Fruit fly (Drosophila melanogaster): ENCODE measurements around the gene Setd3.

Gene Setd3

dm6 chrX:6985182-6985851, 16.8 kb upstream of the Setd3 start (continued):
- no peak for TF ChIP-seq zf30C (GFP tag; optimal IDR thresholded peaks at IDR 0.05)
- TF ChIP-seq oc (tag; optimal IDR thresholded peaks at IDR 0.05) = peak; percentile 73
- peak; percentile 92 for TF ChIP-seq CG18262 (tag; optimal IDR thresholded peaks at IDR 0.05)
- no peak for TF ChIP-seq Taf1 (GFP tag; IDR thresholded peaks at IDR 0.05)
- peak; percentile 6 for TF ChIP-seq cato (GFP tag; optimal IDR thresholded peaks at IDR 0.05; ENCODE audit: borderline replicate concordance)
- no peak for TF ChIP-seq br (optimal IDR thresholded peaks at IDR 0.05)
- peak; percentile 44 for TF ChIP-seq Dek (tag; optimal IDR thresholded peaks at IDR 0.05)
- TF ChIP-seq gcm (GFP tag; optimal IDR thresholded peaks at IDR 0.05) = peak; percentile 77
- peak; percentile 41 for TF ChIP-seq zen (tag; optimal IDR thresholded peaks at IDR 0.05)
- no peak for TF ChIP-seq klu (GFP tag; IDR thresholded peaks at IDR 0.05)
- peak; percentile 76 for TF ChIP-seq CG12236 (GFP tag; optimal IDR thresholded peaks at IDR 0.05)
- peak; percentile 83 for TF ChIP-seq pfk (GFP tag; optimal IDR thresholded peaks at IDR 0.05)
- TF ChIP-seq ash1 (GFP tag; optimal IDR thresholded peaks at IDR 0.05) = no peak
- no peak for TF ChIP-seq CG8478 (optimal IDR thresholded peaks at IDR 0.05)
- no peak for TF ChIP-seq sug (tag; optimal IDR thresholded peaks at IDR 0.05)
- peak; percentile 68 for TF ChIP-seq gro (GFP tag; optimal IDR thresholded peaks at IDR 0.05)
- TF ChIP-seq tup (GFP tag; optimal IDR thresholded peaks at IDR 0.05) = peak; percentile 54
- TF ChIP-seq CG2875 (GFP tag; optimal IDR thresholded peaks at IDR 0.05) = peak; percentile 69
- no peak for TF ChIP-seq toy (GFP tag; IDR thresholded peaks at IDR 0.05)
- TF ChIP-seq Tbp (GFP tag; optimal IDR thresholded peaks at IDR 0.05) = no peak
- TF ChIP-seq wdn (GFP tag; IDR thresholded peaks at IDR 0.05) = peak; percentile 40; the same call in 1 of the 2 replicates
- TF ChIP-seq tll (GFP tag; optimal IDR thresholded peaks at IDR 0.05) = no peak
- peak; percentile 73 for TF ChIP-seq CHES-1-like (GFP tag; optimal IDR thresholded peaks at IDR 0.05)
- TF ChIP-seq sisA (GFP tag; IDR thresholded peaks at IDR 0.05) = peak; percentile 77
- TF ChIP-seq HHEX (GFP tag; optimal IDR thresholded peaks at IDR 0.05) = peak; percentile 40
- 0 out of 2 replicates have a peak, but pooled peaks have one; percentile 34 for TF ChIP-seq crol (GFP tag; IDR thresholded peaks at IDR 0.05)
- peak; percentile 71 for TF ChIP-seq zfh2 (GFP tag; optimal IDR thresholded peaks at IDR 0.05)
- peak; percentile 86 for TF ChIP-seq bbx (GFP tag; IDR thresholded peaks at IDR 0.05; ENCODE audit: partially characterized antibody)
- TF ChIP-seq rib (GFP tag; IDR thresholded peaks at IDR 0.05) = no peak
- TF ChIP-seq hth (optimal IDR thresholded peaks at IDR 0.05) = no peak
- no peak; the same call in 2 of the 3 replicates for TF ChIP-seq mld (GFP tag; IDR thresholded peaks at IDR 0.05; ENCODE audit: partially characterized antibody)
- no peak for TF ChIP-seq emc (GFP tag; optimal IDR thresholded peaks at IDR 0.05)
- TF ChIP-seq Camta (GFP tag; optimal IDR thresholded peaks at IDR 0.05) = peak; percentile 80
- peak; percentile 72 for TF ChIP-seq Drgx (GFP tag; IDR thresholded peaks at IDR 0.05)
- no peak for TF ChIP-seq ac (GFP tag; optimal IDR thresholded peaks at IDR 0.05)
- no peak for TF ChIP-seq CG17912 (GFP tag; optimal IDR thresholded peaks at IDR 0.05)
- peak; percentile 69; the same call in 2 of the 3 replicates for TF ChIP-seq dysf (GFP tag; IDR thresholded peaks at IDR 0.05)
- TF ChIP-seq HLH3B (GFP tag; IDR thresholded peaks at IDR 0.05) = peak; percentile 74
- TF ChIP-seq gce (GFP tag; IDR thresholded peaks at IDR 0.05) = peak; percentile 73
- no peak for TF ChIP-seq NFAT (GFP tag; IDR thresholded peaks at IDR 0.05)
- TF ChIP-seq Ssrp (tag; optimal IDR thresholded peaks at IDR 0.05) = peak; percentile 79
- TF ChIP-seq slp2 (GFP tag; optimal IDR thresholded peaks at IDR 0.05) = peak; percentile 69
- peak; percentile 59 for TF ChIP-seq Dref (GFP tag; IDR thresholded peaks at IDR 0.05)
- peak; percentile 7 for TF ChIP-seq Hand (GFP tag; optimal IDR thresholded peaks at IDR 0.05)
- TF ChIP-seq D (optimal IDR thresholded peaks at IDR 0.05) = peak; percentile 50
- TF ChIP-seq D (GFP tag; optimal IDR thresholded peaks at IDR 0.05) = peak; percentile 79
- TF ChIP-seq Sox100B (GFP tag; optimal IDR thresholded peaks at IDR 0.05) = peak; percentile 71
- TF ChIP-seq CG8944 (GFP tag; optimal IDR thresholded peaks at IDR 0.05) = peak; percentile 68
- 0 out of 2 replicates have a peak, but pooled peaks have one; percentile 12 for TF ChIP-seq sim (GFP tag; IDR thresholded peaks at IDR 0.05)
- TF ChIP-seq CG30431 (GFP tag; optimal IDR thresholded peaks at IDR 0.05) = peak; percentile 67
- TF ChIP-seq CG14014 (GFP tag; IDR thresholded peaks at IDR 0.05) = peak; percentile 53
